Fruit fly (Drosophila melanogaster): ENCODE measurements around the gene Vps15.

Gene Vps15

DNA sequence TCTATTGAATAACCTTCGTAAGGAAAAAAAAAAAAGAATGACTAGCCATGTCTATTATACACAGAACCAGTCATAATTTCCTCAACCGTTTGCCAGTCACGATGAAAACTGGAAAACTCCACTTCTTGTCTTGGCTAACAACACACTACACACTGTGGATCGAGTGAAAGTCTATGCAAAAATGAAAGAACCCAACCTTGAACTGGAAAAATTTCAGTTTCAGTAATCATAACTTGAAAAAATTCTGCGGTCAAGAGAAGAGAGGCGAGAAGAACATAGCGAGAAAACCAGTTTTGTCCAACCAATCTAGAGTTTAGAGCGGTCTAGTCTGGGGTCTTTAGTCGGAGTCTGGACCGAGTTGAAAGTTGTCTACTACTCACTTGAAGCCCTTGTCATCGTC lies 28.1 kb downstream of the Vps15 start:
- TF ChIP-seq Blimp-1 (GFP tag; optimal IDR thresholded peaks at IDR 0.05) (peak; percentile 98), HLH3B (GFP tag; IDR thresholded peaks at IDR 0.05) (no peak)

DNA sequence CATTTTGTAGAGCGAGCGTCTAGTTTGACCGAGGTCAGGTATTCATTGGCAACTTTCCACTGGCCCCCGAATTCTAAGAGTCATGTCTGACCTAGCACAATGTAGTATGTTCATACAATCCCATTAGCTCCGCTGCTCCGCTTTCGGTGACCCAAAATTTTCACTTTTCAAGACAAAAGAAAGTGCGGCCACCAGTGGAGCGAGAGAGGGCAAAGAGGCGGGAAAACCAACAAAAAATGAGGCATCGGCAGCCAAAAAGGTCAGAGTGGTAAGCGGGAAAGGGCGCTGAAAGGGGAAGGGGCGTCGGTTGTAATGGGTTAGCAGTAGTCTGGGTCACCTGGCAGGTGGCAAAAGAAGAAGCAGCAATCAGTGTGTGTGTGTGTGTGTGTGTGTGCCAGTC lies 30.1 kb downstream of the Vps15 start:
- TF ChIP-seq her (GFP tag; optimal IDR thresholded peaks at IDR 0.05) = no peak
- TF ChIP-seq CG11247 (GFP tag; IDR thresholded peaks at IDR 0.05) = no peak
- no peak for TF ChIP-seq CG17612 (GFP tag; IDR thresholded peaks at IDR 0.05)
- no peak for TF ChIP-seq Sin3A (optimal IDR thresholded peaks at IDR 0.05)
- no peak for TF ChIP-seq CTCF (GFP tag; optimal IDR thresholded peaks at IDR 0.05)
- no peak for TF ChIP-seq grn (GFP tag; optimal IDR thresholded peaks at IDR 0.05)
- TF ChIP-seq Dek (tag; optimal IDR thresholded peaks at IDR 0.05) = no peak
- peak; percentile 36 for TF ChIP-seq CG7745 (tag; optimal IDR thresholded peaks at IDR 0.05)
- no peak for TF ChIP-seq scrt (GFP tag; optimal IDR thresholded peaks at IDR 0.05)
- TF ChIP-seq yki (optimal IDR thresholded peaks at IDR 0.05) = no peak
- TF ChIP-seq CG8478 (optimal IDR thresholded peaks at IDR 0.05) = no peak
- no peak for TF ChIP-seq CG17802 (tag; optimal IDR thresholded peaks at IDR 0.05)
- no peak for TF ChIP-seq jing (GFP tag; optimal IDR thresholded peaks at IDR 0.05)
- TF ChIP-seq CG12769 (tag; optimal IDR thresholded peaks at IDR 0.05) = no peak
- TF ChIP-seq odd (GFP tag; optimal IDR thresholded peaks at IDR 0.05) = no peak
- TF ChIP-seq fu2 (GFP tag; optimal IDR thresholded peaks at IDR 0.05) = no peak
- no peak for TF ChIP-seq esg (GFP tag; conservative IDR thresholded peaks at IDR 0.05)
- TF ChIP-seq Fer3 (tag; optimal IDR thresholded peaks at IDR 0.05) = no peak
- peak; percentile 33 for TF ChIP-seq fd64A (GFP tag; optimal IDR thresholded peaks at IDR 0.05)
- TF ChIP-seq CG8924 (tag; optimal IDR thresholded peaks at IDR 0.05) = no peak
- peak; percentile 84 for TF ChIP-seq CG33557 (GFP tag; optimal IDR thresholded peaks at IDR 0.05)
- TF ChIP-seq CG2712 (tag; optimal IDR thresholded peaks at IDR 0.05) = no peak
- TF ChIP-seq Sox102F (GFP tag; optimal IDR thresholded peaks at IDR 0.05) = no peak
- no peak for TF ChIP-seq Adf1 (GFP tag; IDR thresholded peaks at IDR 0.05)
- no peak for TF ChIP-seq exex (tag; optimal IDR thresholded peaks at IDR 0.05)
- TF ChIP-seq bcd (GFP tag; optimal IDR thresholded peaks at IDR 0.05) = no peak
- TF ChIP-seq CG17186 (GFP tag; optimal IDR thresholded peaks at IDR 0.05) = no peak
- TF ChIP-seq CG6689 (GFP tag; IDR thresholded peaks at IDR 0.05) = no peak
- TF ChIP-seq hkb (optimal IDR thresholded peaks at IDR 0.05) = no peak
- TF ChIP-seq hkb (GFP tag; IDR thresholded peaks at IDR 0.05) = no peak
- TF ChIP-seq CG6654 (GFP tag; optimal IDR thresholded peaks at IDR 0.05) = no peak
- no peak for TF ChIP-seq TFAM (GFP tag; optimal IDR thresholded peaks at IDR 0.05)
- no peak for TF ChIP-seq tio (GFP tag; optimal IDR thresholded peaks at IDR 0.05)
- TF ChIP-seq CG18262 (tag; optimal IDR thresholded peaks at IDR 0.05) = peak; percentile 20
- no peak for TF ChIP-seq Rfx (GFP tag; IDR thresholded peaks at IDR 0.05)
- no peak for TF ChIP-seq nom (GFP tag; optimal IDR thresholded peaks at IDR 0.05)
- no peak for TF ChIP-seq CG15011 (GFP tag; optimal IDR thresholded peaks at IDR 0.05)
- no peak for TF ChIP-seq CG11560 (tag; IDR thresholded peaks at IDR 0.05)
- TF ChIP-seq onecut (GFP tag; IDR thresholded peaks at IDR 0.05) = no peak
- peak in 1 of 3 experiments; percentile 6 for TF ChIP-seq lola (GFP tag; optimal IDR thresholded peaks at IDR 0.05)
- no peak for TF ChIP-seq CG11723 (GFP tag; optimal IDR thresholded peaks at IDR 0.05)
- no peak for TF ChIP-seq Drgx (GFP tag; IDR thresholded peaks at IDR 0.05)
- TF ChIP-seq Tbp (GFP tag; optimal IDR thresholded peaks at IDR 0.05) = no peak
- no peak for TF ChIP-seq CG31365 (tag; optimal IDR thresholded peaks at IDR 0.05)
- TF ChIP-seq Mes4 (GFP tag; optimal IDR thresholded peaks at IDR 0.05) = no peak
- no peak for TF ChIP-seq gsb (GFP tag; IDR thresholded peaks at IDR 0.05)
- no peak for TF ChIP-seq bowl (GFP tag; IDR thresholded peaks at IDR 0.05)
- TF ChIP-seq Mrtf (GFP tag; IDR thresholded peaks at IDR 0.05) = no peak
- no peak for TF ChIP-seq CG13123 (GFP tag; optimal IDR thresholded peaks at IDR 0.05)
- no peak for TF ChIP-seq crp (GFP tag; optimal IDR thresholded peaks at IDR 0.05)

Measured in whole organism, embryonic.